Worm (Caenorhabditis elegans): ENCODE data around the gene ZK1010.5.
A peak's percentile ranks its signal among the peaks of the same experiment; 100 is the strongest.

The ZK1010.5 gene

ce11 chrIII:12977559-12977958 lies 9.8 kb downstream of the ZK1010.5 start, which contains the start of gene ZK1010.2 (continued):
- TF ChIP-seq nhr-42 (GFP tag; IDR thresholded peaks at IDR 0.05) (no peak), mep-1 (tag; optimal IDR thresholded peaks at IDR 0.05) (no peak), fos-1 (tag; optimal IDR thresholded peaks at IDR 0.05) (no peak), unc-39 (tag; optimal IDR thresholded peaks at IDR 0.05) (no peak), lin-13 (GFP tag; optimal IDR thresholded peaks at IDR 0.05) (no peak), zag-1 (tag; optimal IDR thresholded peaks at IDR 0.05) (no peak), nhr-28 (tag; optimal IDR thresholded peaks at IDR 0.05) (no peak), Y5F2A.4 (GFP tag; optimal IDR thresholded peaks at IDR 0.05) (no peak), F44E2.7 (GFP tag; IDR thresholded peaks at IDR 0.05) (no peak), egl-27 (tag; optimal IDR thresholded peaks at IDR 0.05) (no peak), madf-5 (GFP tag; IDR thresholded peaks at IDR 0.05) (no peak), pha-4 (GFP tag; IDR thresholded peaks at IDR 0.05) (peak; percentile 64; the same call in 1 of the 2 replicates), pha-4 (tag; optimal IDR thresholded peaks at IDR 0.05) (no peak), sdz-12 (GFP tag; optimal IDR thresholded peaks at IDR 0.05) (no peak), Y75B8A.6 (GFP tag; IDR thresholded peaks at IDR 0.05) (no peak), hlh-30 (tag; optimal IDR thresholded peaks at IDR 0.05; ENCODE audit: insufficient read depth) (no peak), gei-8 (GFP tag; optimal IDR thresholded peaks at IDR 0.05) (no peak)

ce11 chrIII:12972398-12972797 lies 14.9 kb downstream of the ZK1010.5 start, which contains the start of gene bckd-1A:
TSS of gene bckd-1A (minus strand) at chrIII:12972498.
- TF ChIP-seq zip-11 (GFP tag; IDR thresholded peaks at IDR 0.05) (no peak), hif-1 (tag; optimal IDR thresholded peaks at IDR 0.05) (no peak), ceh-62 (tag; optimal IDR thresholded peaks at IDR 0.05) (no peak), lin-38 (GFP tag; IDR thresholded peaks at IDR 0.05) (no peak), madf-9 (GFP tag; conservative IDR thresholded peaks at IDR 0.05) (no peak), Y48G9A.11 (GFP tag; IDR thresholded peaks at IDR 0.05) (no peak), ztf-11 (tag; optimal IDR thresholded peaks at IDR 0.05) (no peak), snpc-1.2 (GFP tag; IDR thresholded peaks at IDR 0.05) (no peak), nhr-42 (GFP tag; IDR thresholded peaks at IDR 0.05) (no peak), hlh-30 (tag; optimal IDR thresholded peaks at IDR 0.05; ENCODE audit: insufficient read depth) (no peak), daf-12 (tag; optimal IDR thresholded peaks at IDR 0.05) (no peak), nhr-25 (tag; optimal IDR thresholded peaks at IDR 0.05; ENCODE audit: borderline replicate concordance, insufficient read depth) (no peak), tra-1 (GFP tag; IDR thresholded peaks at IDR 0.05) (no peak), ceh-28 (tag; optimal IDR thresholded peaks at IDR 0.05) (no peak), F49E8.2 (tag; optimal IDR thresholded peaks at IDR 0.05; ENCODE audit: borderline replicate concordance) (no peak), dmd-9 (GFP tag; IDR thresholded peaks at IDR 0.05) (no peak), nhr-77 (tag; optimal IDR thresholded peaks at IDR 0.05) (no peak)

ce11 chrIII:12971828-12972379 lies 15.4 kb downstream of the ZK1010.5 start:
- TF ChIP-seq nhr-42 (GFP tag; IDR thresholded peaks at IDR 0.05) (no peak), Y75B8A.6 (GFP tag; IDR thresholded peaks at IDR 0.05) (no peak), daf-16 (GFP tag; optimal IDR thresholded peaks at IDR 0.05) (no peak), daf-16 (tag; optimal IDR thresholded peaks at IDR 0.05) (peak; percentile 43), fkh-10 (GFP tag; optimal IDR thresholded peaks at IDR 0.05) (no peak), hlh-11 (tag; optimal IDR thresholded peaks at IDR 0.05) (peak; percentile 39), mes-2 (tag; optimal IDR thresholded peaks at IDR 0.05; ENCODE audit: poor library complexity, severe bottlenecking) (peak; percentile 35), nhr-28 (tag; optimal IDR thresholded peaks at IDR 0.05) (peak; percentile 32), ceh-82 (tag; optimal IDR thresholded peaks at IDR 0.05) (no peak), ZK337.2 (GFP tag; IDR thresholded peaks at IDR 0.05) (no peak), unc-130 (GFP tag; optimal IDR thresholded peaks at IDR 0.05) (no peak), unc-62 (GFP tag; optimal IDR thresholded peaks at IDR 0.05 in 1 of 2) (peak in 1 of 2 experiments; percentile 99), unc-62 (tag; optimal IDR thresholded peaks at IDR 0.05) (no peak), hif-1 (tag; optimal IDR thresholded peaks at IDR 0.05) (no peak), madf-5 (GFP tag; IDR thresholded peaks at IDR 0.05) (no peak), nhr-77 (tag; optimal IDR thresholded peaks at IDR 0.05) (peak; percentile 20), lin-29 (GFP tag; IDR thresholded peaks at IDR 0.05) (no peak), mdt-29 (GFP tag; IDR thresholded peaks at IDR 0.05) (no peak), hlh-30 (tag; optimal IDR thresholded peaks at IDR 0.05; ENCODE audit: insufficient read depth) (peak; percentile 61), nhr-11 (tag; optimal IDR thresholded peaks at IDR 0.05) (no peak), lsy-2 (tag; optimal IDR thresholded peaks at IDR 0.05) (peak in 1 of 2 experiments; percentile 82), dpl-1 (GFP tag; optimal IDR thresholded peaks at IDR 0.05) (peak; percentile 43), zfp-2 (tag; optimal IDR thresholded peaks at IDR 0.05) (no peak), Y5F2A.4 (GFP tag; optimal IDR thresholded peaks at IDR 0.05) (no peak)
